Worm (Caenorhabditis elegans) whole organism, late embryonic: Measurements from ENCODE around the gene nhr-27.

ENCODE experiments used
- ama-1 ChIP-seq: fragments of 150-350 bp; optimal IDR thresholded peaks from 2 replicates; lab custom pipeline; 2014
- ceh-18 ChIP-seq: sonication (generic microtip); optimal IDR thresholded peaks from 2 replicates; lab custom pipeline; 2016; ENCODE audit warnings: missing genetic modification characterization, missing compliant biosample characterization
- dve-1 ChIP-seq: sonication (generic microtip); optimal IDR thresholded peaks from 2 replicates; lab custom pipeline; 2017; ENCODE audit warnings: antibody characterized with exemption, mild to moderate bottlenecking, missing genetic modification characterization, missing compliant biosample characterization
- gmeb-2 ChIP-seq: sonication (generic microtip); optimal IDR thresholded peaks from 2 replicates; lab custom pipeline; 2016; ENCODE audit warnings: missing genetic modification characterization, inconsistent platforms, missing compliant biosample characterization
- mec-3 ChIP-seq: sonication (generic microtip); optimal IDR thresholded peaks from 2 replicates; lab custom pipeline; 2016; ENCODE audit warnings: borderline replicate concordance, missing genetic modification characterization, missing compliant biosample characterization
- nhr-232 ChIP-seq: sonication (generic microtip); optimal IDR thresholded peaks from 2 replicates; lab custom pipeline; 2016; ENCODE audit warnings: missing genetic modification characterization, missing compliant biosample characterization
- pat-9 ChIP-seq: fragments of 200-800 bp; sonication (Bioruptor generic); optimal IDR thresholded peaks from 2 replicates; lab custom pipeline; 2018; ENCODE audit warnings: mild to moderate bottlenecking, missing genetic modification characterization, moderate library complexity, missing compliant biosample characterization
- rnt-1 ChIP-seq: sonication (generic microtip); optimal IDR thresholded peaks from 2 replicates; lab custom pipeline; 2016; ENCODE audit warnings: missing genetic modification characterization, missing compliant biosample characterization
- zip-5 ChIP-seq: sonication (generic microtip); optimal IDR thresholded peaks from 2 replicates; lab custom pipeline; 2016; ENCODE audit warnings: missing genetic modification characterization, missing compliant biosample characterization
- ztf-16 ChIP-seq: sonication (generic microtip); optimal IDR thresholded peaks from 2 replicates; lab custom pipeline; 2017; ENCODE audit warnings: missing genetic modification characterization, missing compliant biosample characterization

DNA sequence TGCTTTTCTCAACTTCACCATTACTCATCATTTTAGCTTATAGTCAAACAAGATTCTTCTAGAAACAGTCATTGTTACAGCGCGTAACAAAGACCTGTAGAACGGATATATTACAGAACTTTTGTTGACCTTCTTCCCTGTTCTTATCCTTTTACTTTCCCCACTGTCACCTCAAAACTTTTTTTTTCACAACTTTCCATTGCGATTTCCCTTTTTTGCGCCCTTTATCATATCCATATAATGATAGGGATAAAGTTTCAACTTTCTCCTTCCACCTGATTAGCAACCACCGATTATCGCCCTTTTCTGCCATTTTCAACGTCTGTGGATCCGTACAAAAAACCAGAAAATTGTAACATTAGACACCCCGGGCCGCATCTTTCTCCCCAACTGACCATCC is 131.0 kb downstream of the nhr-27 start:
- TF ChIP-seq gmeb-2 (tag; lab: Kevin White, UChicago) = no peak
- TF ChIP-seq pat-9 (tag; lab: Kevin White, UChicago) = no peak
- TF ChIP-seq ama-1 (lab: Kevin White, UChicago) = no peak
- no peak for TF ChIP-seq nhr-232
- no peak for TF ChIP-seq dve-1 (tag; lab: Kevin White, UChicago)
- TF ChIP-seq ztf-16 (tag; lab: Kevin White, UChicago) = no peak
- no peak for TF ChIP-seq ceh-18
- no peak for TF ChIP-seq mec-3
- TF ChIP-seq zip-5 (tag; lab: Kevin White, UChicago) = no peak
- no peak for TF ChIP-seq rnt-1
